Worm (Caenorhabditis elegans) whole organism, mixed stage, embryonic: Measurements from ENCODE around the gene W05B10.3.

Source experiments
- M03D4.4 ChIP-seq: sonication (generic microtip); optimal IDR thresholded peaks from 2 replicates; lab custom pipeline; 2017; ENCODE audit warnings: mild to moderate bottlenecking, missing genetic modification characterization, missing compliant biosample characterization
- bed-3 ChIP-seq: fragments of 200-800 bp; sonication (Bioruptor generic); optimal IDR thresholded peaks from 3 replicates; lab custom pipeline; 2018; ENCODE audit warnings: mild to moderate bottlenecking, missing genetic modification characterization, moderate library complexity, missing compliant biosample characterization
- blmp-1 ChIP-seq: fragments of 150-350 bp; optimal IDR thresholded peaks from 2 replicates; lab custom pipeline; 2014; ENCODE audit warnings: missing biosample characterization, missing genetic modification characterization
- ceh-39 ChIP-seq: fragments of 150-350 bp; optimal IDR thresholded peaks from 2 replicates; lab custom pipeline; 2014; ENCODE audit warnings: missing biosample characterization, missing genetic modification characterization
- ceh-43 ChIP-seq: fragments of 200-800 bp; sonication (Bioruptor generic); optimal IDR thresholded peaks from 2 replicates; lab custom pipeline; 2018; ENCODE audit warnings: mild to moderate bottlenecking, missing genetic modification characterization, moderate library complexity, missing compliant biosample characterization
- ceh-83 ChIP-seq: fragments of 200-800 bp; sonication (Bioruptor generic); optimal IDR thresholded peaks from 2 replicates; lab custom pipeline; 2018; ENCODE audit warnings: mild to moderate bottlenecking, missing genetic modification characterization, missing compliant biosample characterization
- ces-1 ChIP-seq: fragments of 150-350 bp; optimal IDR thresholded peaks from 2 replicates; lab custom pipeline; 2014; ENCODE audit warnings: missing biosample characterization, missing genetic modification reagents, missing genetic modification characterization
- cnd-1 ChIP-seq: fragments of 200-800 bp; sonication (Bioruptor generic); optimal IDR thresholded peaks from 2 replicates; lab custom pipeline; 2018; ENCODE audit warnings: mild to moderate bottlenecking, missing genetic modification characterization, missing compliant biosample characterization
- drap-1 ChIP-seq: fragments of 200-800 bp; sonication (Bioruptor generic); optimal IDR thresholded peaks from 3 replicates; lab custom pipeline; 2018; ENCODE audit warnings: mild to moderate bottlenecking, missing genetic modification characterization, missing compliant biosample characterization
- elt-1 ChIP-seq: sonication (generic microtip); optimal IDR thresholded peaks from 2 replicates; lab custom pipeline; 2017; ENCODE audit warnings: missing genetic modification characterization, mild to moderate bottlenecking, missing compliant biosample characterization, antibody characterized with exemption, moderate library complexity, borderline replicate concordance; ENCODE audit not compliant: insufficient read depth
- elt-3 ChIP-seq: fragments of 150-350 bp; optimal IDR thresholded peaks from 2 replicates; lab custom pipeline; 2014; ENCODE audit warnings: missing biosample characterization, missing genetic modification characterization
- flh-1 ChIP-seq: fragments of 200-800 bp; sonication (Bioruptor generic); optimal IDR thresholded peaks from 2 replicates; lab custom pipeline; 2018; ENCODE audit warnings: mild to moderate bottlenecking, missing genetic modification characterization, moderate library complexity, missing compliant biosample characterization
- ham-2 ChIP-seq: fragments of 200-800 bp; sonication (Bioruptor generic); optimal IDR thresholded peaks from 2 replicates; lab custom pipeline; 2018; ENCODE audit warnings: mild to moderate bottlenecking, missing genetic modification characterization, missing compliant biosample characterization
- hlh-1 ChIP-seq: fragments of 150-350 bp; optimal IDR thresholded peaks from 2 replicates; lab custom pipeline; 2014; ENCODE audit warnings: missing biosample characterization, missing genetic modification reagents, missing genetic modification characterization
- lin-13 ChIP-seq: fragments of 150-350 bp; optimal IDR thresholded peaks from 2 replicates; lab custom pipeline; 2014; ENCODE audit warnings: missing biosample characterization, missing genetic modification characterization
- lin-32 ChIP-seq: fragments of 200-800 bp; sonication (Bioruptor generic); optimal IDR thresholded peaks from 2 replicates; lab custom pipeline; 2018; ENCODE audit warnings: mild to moderate bottlenecking, missing genetic modification characterization, missing compliant biosample characterization
- lsy-2 ChIP-seq: fragments of 150-350 bp; optimal IDR thresholded peaks from 2 replicates; lab custom pipeline; 2014; ENCODE audit warnings: missing biosample characterization, missing genetic modification characterization
- mab-5 ChIP-seq: fragments of 150-350 bp; optimal IDR thresholded peaks from 2 replicates; lab custom pipeline; 2014; ENCODE audit warnings: missing biosample characterization, missing genetic modification characterization
- mep-1 ChIP-seq: fragments of 150-350 bp; optimal IDR thresholded peaks from 2 replicates; lab custom pipeline; 2017; ENCODE audit warnings: missing biosample characterization, missing genetic modification reagents, missing genetic modification characterization, inconsistent platforms
- mls-2 ChIP-seq: sonication (generic microtip); optimal IDR thresholded peaks from 2 replicates; lab custom pipeline; 2016; ENCODE audit warnings: mild to moderate bottlenecking, missing genetic modification characterization, moderate library complexity, missing compliant biosample characterization
- nhr-2 ChIP-seq: fragments of 150-350 bp; optimal IDR thresholded peaks from 2 replicates; lab custom pipeline; 2014; ENCODE audit warnings: missing biosample characterization, missing genetic modification characterization
- nhr-237 ChIP-seq: fragments of 150-350 bp; optimal IDR thresholded peaks from 2 replicates; lab custom pipeline; 2014; ENCODE audit warnings: missing biosample characterization, missing genetic modification characterization
- nhr-28 ChIP-seq: fragments of 150-350 bp; optimal IDR thresholded peaks from 2 replicates; lab custom pipeline; 2014; ENCODE audit warnings: missing biosample characterization, missing genetic modification characterization
- nhr-76 ChIP-seq: sonication (generic microtip); optimal IDR thresholded peaks from 2 replicates; lab custom pipeline; 2017; ENCODE audit warnings: missing biosample characterization, missing genetic modification characterization
- pha-4 ChIP-seq: fragments of 150-350 bp; optimal IDR thresholded peaks from 2 replicates; lab custom pipeline; 2018; ENCODE audit warnings: missing biosample characterization, missing genetic modification reagents, missing genetic modification characterization
- sem-2 ChIP-seq: fragments of 200-800 bp; sonication (Bioruptor generic); optimal IDR thresholded peaks from 2 replicates; lab custom pipeline; 2018; ENCODE audit warnings: mild to moderate bottlenecking, missing genetic modification characterization, missing compliant biosample characterization
- sptf-1 ChIP-seq: sonication (generic microtip); optimal IDR thresholded peaks from 2 replicates; lab custom pipeline; 2017; ENCODE audit warnings: mild to moderate bottlenecking, missing genetic modification characterization, moderate library complexity, missing compliant biosample characterization
- unc-39 ChIP-seq: fragments of 150-350 bp; optimal IDR thresholded peaks from 2 replicates; lab custom pipeline; 2014; ENCODE audit warnings: missing biosample characterization, missing genetic modification characterization
- unc-62 ChIP-seq: fragments of 150-350 bp; optimal IDR thresholded peaks from 2 replicates; lab custom pipeline; 2014; ENCODE audit warnings: missing biosample characterization, missing genetic modification reagents, missing genetic modification characterization
- zip-8 ChIP-seq: fragments of 150-350 bp; optimal IDR thresholded peaks from 2 replicates; lab custom pipeline; 2014; ENCODE audit warnings: missing biosample characterization, missing genetic modification characterization
- ztf-11 ChIP-seq: fragments of 150-350 bp; optimal IDR thresholded peaks from 2 replicates; lab custom pipeline; 2014; ENCODE audit warnings: missing biosample characterization, missing genetic modification characterization

Gene W05B10.3

DNA sequence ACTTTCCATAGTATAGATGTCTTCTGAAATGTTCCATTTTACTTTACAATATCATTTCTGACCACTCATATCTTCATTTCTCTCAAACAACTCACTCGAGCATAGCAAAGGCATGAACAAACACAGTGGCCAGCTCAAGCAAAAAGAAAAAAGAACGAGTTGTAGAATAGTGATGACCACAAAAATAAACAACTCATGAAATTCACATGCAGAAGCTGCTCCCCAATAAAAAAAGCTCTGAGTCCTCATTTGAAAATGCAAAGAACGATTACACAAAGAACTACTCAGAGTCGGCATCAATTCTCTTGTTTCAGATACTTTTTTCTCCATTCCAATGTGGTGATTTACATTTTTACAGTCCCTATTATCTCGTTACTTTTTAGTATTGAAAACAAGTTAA, 26.8 kb downstream of the W05B10.3 start:
- no peak for TF ChIP-seq sptf-1 (tag; lab: Kevin White, UChicago)
- no peak for TF ChIP-seq M03D4.4 (tag; lab: Kevin White, UChicago)
- TF ChIP-seq ceh-83 (GFP tag; lab: Kevin White, UChicago): no peak
- no peak for TF ChIP-seq sem-2 (GFP tag; lab: Kevin White, UChicago)
- TF ChIP-seq unc-62 (GFP tag; lab: Kevin White, UChicago): no peak
- no peak for TF ChIP-seq ztf-11
- TF ChIP-seq, all 35 proteins: peak for 0

- no peak for TF ChIP-seq drap-1 (GFP tag; lab: Kevin White, UChicago)
- no peak for TF ChIP-seq bed-3 (GFP tag; lab: Kevin White, UChicago)
- TF ChIP-seq unc-62 (GFP tag; lab: Kevin White, UChicago): no peak
- TF ChIP-seq mep-1 (tag; lab: Kevin White, UChicago): no peak
- no peak for TF ChIP-seq unc-39 (tag; lab: Kevin White, UChicago)
- TF ChIP-seq sem-2 (GFP tag; lab: Kevin White, UChicago): no peak
- TF ChIP-seq nhr-2 (tag; lab: Kevin White, UChicago): no peak
- TF ChIP-seq lin-13 (tag; lab: Kevin White, UChicago): no peak
- TF ChIP-seq M03D4.4 (tag; lab: Kevin White, UChicago): no peak
- TF ChIP-seq ces-1: no peak
- TF ChIP-seq mab-5 (tag; lab: Kevin White, UChicago): no peak
- TF ChIP-seq ztf-11: no peak
- TF ChIP-seq elt-3 (tag; lab: Kevin White, UChicago): no peak
- TF ChIP-seq, all 35 proteins: peak for 0
These were observed 27.5 kb downstream of the W05B10.3 start for ce11 chrV:12634050-12634449.

ce11 chrV:12633046-12633445, 28.5 kb downstream of the W05B10.3 start:
- no peak for TF ChIP-seq elt-3 (tag; lab: Kevin White, UChicago)
- TF ChIP-seq nhr-2 (tag; lab: Kevin White, UChicago): no peak
- TF ChIP-seq flh-1 (GFP tag; lab: Kevin White, UChicago): peak; percentile 19
- no peak for TF ChIP-seq bed-3 (GFP tag; lab: Kevin White, UChicago)
- no peak for TF ChIP-seq lin-32

ce11 chrV:12632048-12632447, 29.5 kb downstream of the W05B10.3 start, which contains the start of gene srx-113:
Gene srx-113 (minus strand): TSS chrV:12632148.
- TF ChIP-seq unc-39 (tag; lab: Kevin White, UChicago) (no peak), cnd-1 (tag; lab: Kevin White, UChicago) (no peak), bed-3 (GFP tag; lab: Kevin White, UChicago) (no peak), ztf-11 (no peak), nhr-76 (tag; lab: Kevin White, UChicago) (no peak)

DNA sequence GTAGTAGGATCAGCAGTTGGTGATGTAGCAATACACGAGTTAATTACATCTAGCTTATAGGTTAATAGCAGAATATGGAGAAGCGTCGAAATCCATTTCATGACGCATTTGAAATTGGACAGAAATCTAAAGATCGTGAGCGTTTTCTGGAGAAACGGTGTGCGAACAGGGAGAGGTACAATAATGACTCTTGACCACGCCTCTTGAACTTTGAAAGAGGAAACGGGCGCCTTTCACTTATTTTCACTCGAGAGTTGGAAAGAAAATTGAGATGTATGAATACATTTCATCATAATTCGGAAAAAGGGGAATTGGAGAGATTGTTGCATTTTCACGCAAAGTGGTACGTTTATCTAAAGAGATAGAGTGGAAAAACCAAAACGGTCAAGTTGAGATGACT, 31.8 kb downstream of the W05B10.3 start, which contains the start of gene F56H9.6:
Gene F56H9.6 (minus strand): TSS at position 101 of the 400 bp plus-strand sequence.
- TF ChIP-seq ham-2 (GFP tag; lab: Kevin White, UChicago): no peak
- no peak for TF ChIP-seq nhr-237 (tag; lab: Kevin White, UChicago)
- no peak for TF ChIP-seq mls-2 (tag; lab: Kevin White, UChicago)
- no peak for TF ChIP-seq mep-1 (tag; lab: Kevin White, UChicago)
- TF ChIP-seq lin-13 (tag; lab: Kevin White, UChicago): no peak
- TF ChIP-seq sptf-1 (tag; lab: Kevin White, UChicago): no peak
- TF ChIP-seq ceh-43: no peak
- no peak for TF ChIP-seq ceh-83 (GFP tag; lab: Kevin White, UChicago)
- no peak for TF ChIP-seq drap-1 (GFP tag; lab: Kevin White, UChicago)
- TF ChIP-seq pha-4 (tag; lab: Kevin White, UChicago): no peak
- TF ChIP-seq nhr-28 (tag; lab: Kevin White, UChicago): no peak
- no peak for TF ChIP-seq bed-3 (GFP tag; lab: Kevin White, UChicago)
- no peak for TF ChIP-seq hlh-1
- TF ChIP-seq unc-39 (tag; lab: Kevin White, UChicago): no peak
- TF ChIP-seq ceh-39 (tag; lab: Kevin White, UChicago): no peak
- TF ChIP-seq zip-8: no peak
- no peak for TF ChIP-seq elt-3 (tag; lab: Kevin White, UChicago)
- no peak for TF ChIP-seq lsy-2 (tag; lab: Kevin White, UChicago)
- no peak for TF ChIP-seq sem-2 (GFP tag; lab: Kevin White, UChicago)

DNA sequence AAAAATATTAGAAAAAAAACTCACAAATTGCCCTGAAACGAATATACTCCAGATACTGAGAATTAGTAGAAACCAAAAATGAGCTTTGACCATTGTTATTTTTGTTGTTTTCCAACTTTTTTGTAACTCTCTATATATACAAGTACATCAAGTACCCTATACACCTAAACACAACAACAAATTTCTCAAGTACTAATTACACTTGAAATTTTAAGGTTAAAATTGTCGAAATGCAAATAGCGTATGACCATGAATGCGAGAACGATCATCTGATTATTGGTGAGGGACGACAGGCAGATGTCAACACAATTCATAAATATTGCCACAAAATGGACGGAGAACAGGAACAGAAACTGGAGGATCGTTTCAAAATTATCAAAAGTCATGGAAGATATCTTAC, 37.1 kb downstream of the W05B10.3 start, which contains the start of gene F56H9.9:
Gene F56H9.9 (minus strand): TSS at position 101 of the 400 bp plus-strand sequence.
- no peak for TF ChIP-seq mab-5 (tag; lab: Kevin White, UChicago)
- no peak for TF ChIP-seq elt-1 (tag; lab: Kevin White, UChicago)
- no peak for TF ChIP-seq drap-1 (GFP tag; lab: Kevin White, UChicago)
- TF ChIP-seq unc-62 (GFP tag; lab: Kevin White, UChicago): no peak
- TF ChIP-seq unc-39 (tag; lab: Kevin White, UChicago): no peak
- TF ChIP-seq nhr-237 (tag; lab: Kevin White, UChicago): no peak
- no peak for TF ChIP-seq ham-2 (GFP tag; lab: Kevin White, UChicago)
- TF ChIP-seq M03D4.4 (tag; lab: Kevin White, UChicago): no peak
- TF ChIP-seq nhr-2 (tag; lab: Kevin White, UChicago): no peak
- TF ChIP-seq cnd-1 (tag; lab: Kevin White, UChicago): no peak
- no peak for TF ChIP-seq lin-13 (tag; lab: Kevin White, UChicago)
- TF ChIP-seq nhr-76 (tag; lab: Kevin White, UChicago): no peak
- TF ChIP-seq blmp-1 (tag; lab: Kevin White, UChicago): no peak
